Worm (Caenorhabditis elegans) whole organism, midembryonic: ENCODE results near the gene H40L08.8.

Experiments
- T22C8.4 ChIP-seq: fragments of 200-800 bp; sonication (Bioruptor generic); IDR thresholded peaks from 2 replicates; pipeline ENCODE4 v1.3.6; 2022; ENCODE audit warnings: missing genetic modification characterization, missing compliant biosample characterization
- cog-1 ChIP-seq: sonication (generic microtip); optimal IDR thresholded peaks from 2 replicates; lab custom pipeline; 2016; ENCODE audit warnings: missing genetic modification characterization, missing compliant biosample characterization
- flt-1 ChIP-seq: fragments of 200-800 bp; sonication (Bioruptor generic); IDR thresholded peaks from 2 replicates; pipeline ENCODE4 v1.3.6; 2022; ENCODE audit warnings: missing genetic modification characterization, missing compliant biosample characterization
- klf-2 ChIP-seq: fragments of 200-800 bp; sonication (Bioruptor generic); conservative IDR thresholded peaks from 2 replicates; pipeline ENCODE4 v1.3.6; 2022; ENCODE audit warnings: missing genetic modification reagents, missing genetic modification characterization, missing compliant biosample characterization
- med-1 ChIP-seq: sonication (generic microtip); optimal IDR thresholded peaks from 2 replicates; lab custom pipeline; 2017; ENCODE audit warnings: missing genetic modification characterization, mild to moderate bottlenecking, missing compliant biosample characterization, antibody characterized with exemption, missing genetic modification reagents; ENCODE audit not compliant: insufficient read depth
- ref-1 ChIP-seq: fragments of 200-800 bp; sonication (Bioruptor generic); conservative IDR thresholded peaks from 2 replicates; pipeline ENCODE4 v1.3.6; 2022; ENCODE audit warnings: missing genetic modification reagents, missing genetic modification characterization, missing compliant biosample characterization
- tab-1 ChIP-seq: fragments of 200-800 bp; sonication (Bioruptor generic); IDR thresholded peaks from 2 replicates; pipeline ENCODE4 v1.3.6; 2022; ENCODE audit warnings: missing genetic modification characterization, missing compliant biosample characterization
- ztf-23 ChIP-seq: fragments of 200-800 bp; sonication (Bioruptor generic); IDR thresholded peaks from 2 replicates; pipeline ENCODE4 v1.3.6; 2022; ENCODE audit warnings: missing genetic modification reagents, missing genetic modification characterization, missing compliant biosample characterization
- ztf-29 ChIP-seq: fragments of 200-800 bp; sonication (Bioruptor generic); IDR thresholded peaks from 2 replicates; pipeline ENCODE4 v1.3.6; 2022; ENCODE audit warnings: missing genetic modification reagents, missing genetic modification characterization, missing compliant biosample characterization

H40L08.8 gene

ce11 chrX:15057900-15058299, 19.5 kb downstream of the H40L08.8 start:
- TF ChIP-seq klf-2 = no peak
- TF ChIP-seq cog-1 (tag; lab: Kevin White, UChicago) = no peak
- TF ChIP-seq T22C8.4 = no peak
- no peak for TF ChIP-seq med-1 (GFP tag; lab: Kevin White, UChicago)
- no peak for TF ChIP-seq ztf-23 (GFP tag; lab: Robert Waterston, UW)
- no peak for TF ChIP-seq ref-1 (GFP tag; lab: Robert Waterston, UW)
- TF ChIP-seq ztf-29 (GFP tag; lab: Robert Waterston, UW) = no peak
- no peak for TF ChIP-seq tab-1 (GFP tag; lab: Robert Waterston, UW)
- no peak for TF ChIP-seq flt-1 (GFP tag; lab: Robert Waterston, UW)

- TF ChIP-seq ztf-23 (GFP tag; lab: Robert Waterston, UW) (no peak), tab-1 (GFP tag; lab: Robert Waterston, UW) (no peak), med-1 (GFP tag; lab: Kevin White, UChicago) (no peak), ztf-29 (GFP tag; lab: Robert Waterston, UW) (no peak), cog-1 (tag; lab: Kevin White, UChicago) (no peak), flt-1 (GFP tag; lab: Robert Waterston, UW) (no peak), ref-1 (GFP tag; lab: Robert Waterston, UW) (no peak), T22C8.4 (no peak), klf-2 (no peak)
These were observed 20.7 kb downstream of the H40L08.8 start, which contains the start of gene H03G16.5 for ce11 chrX:15056737-15057136. TSS of gene H03G16.5 (minus strand) at chrX:15056837.

- TF ChIP-seq tab-1 (GFP tag; lab: Robert Waterston, UW) (no peak), cog-1 (tag; lab: Kevin White, UChicago) (no peak), klf-2 (no peak), T22C8.4 (no peak), ztf-23 (GFP tag; lab: Robert Waterston, UW) (no peak), flt-1 (GFP tag; lab: Robert Waterston, UW) (no peak)
These were observed 21.5 kb downstream of the H40L08.8 start, which contains the start of gene H03G16.7 for ce11 chrX:15055914-15056313. TSS of gene H03G16.7 (minus strand) at chrX:15056014.

- TF ChIP-seq T22C8.4 (no peak), med-1 (GFP tag; lab: Kevin White, UChicago) (no peak), ref-1 (GFP tag; lab: Robert Waterston, UW) (no peak), klf-2 (no peak), tab-1 (GFP tag; lab: Robert Waterston, UW) (no peak), flt-1 (GFP tag; lab: Robert Waterston, UW) (no peak), ztf-29 (GFP tag; lab: Robert Waterston, UW) (no peak), ztf-23 (GFP tag; lab: Robert Waterston, UW) (no peak), cog-1 (tag; lab: Kevin White, UChicago) (no peak)
These were observed 24.1 kb downstream of the H40L08.8 start, which contains the start of gene H03G16.1 for ce11 chrX:15053223-15053933. TSS of gene H03G16.1 (plus strand) at chrX:15053883.

- TF ChIP-seq flt-1 (GFP tag; lab: Robert Waterston, UW) (no peak), ref-1 (GFP tag; lab: Robert Waterston, UW) (no peak), med-1 (GFP tag; lab: Kevin White, UChicago) (no peak), T22C8.4 (no peak), ztf-29 (GFP tag; lab: Robert Waterston, UW) (no peak), ztf-23 (GFP tag; lab: Robert Waterston, UW) (no peak), cog-1 (tag; lab: Kevin White, UChicago) (no peak), klf-2 (no peak), tab-1 (GFP tag; lab: Robert Waterston, UW) (no peak)
These were observed 25.0 kb downstream of the H40L08.8 start, which contains the start of gene H03G16.6 for ce11 chrX:15052385-15052784. TSS of gene H03G16.6 (plus strand) at chrX:15052685.

- TF ChIP-seq flt-1 (GFP tag; lab: Robert Waterston, UW) (no peak), ref-1 (GFP tag; lab: Robert Waterston, UW) (no peak), med-1 (GFP tag; lab: Kevin White, UChicago) (no peak), klf-2 (no peak), ztf-23 (GFP tag; lab: Robert Waterston, UW) (no peak)
These were observed 27.4 kb downstream of the H40L08.8 start for ce11 chrX:15050006-15050405.

ce11 chrX:15047541-15047940, 29.9 kb downstream of the H40L08.8 start:
- TF ChIP-seq T22C8.4 (no peak), flt-1 (GFP tag; lab: Robert Waterston, UW) (no peak), tab-1 (GFP tag; lab: Robert Waterston, UW) (no peak), ztf-23 (GFP tag; lab: Robert Waterston, UW) (no peak), ref-1 (GFP tag; lab: Robert Waterston, UW) (no peak)

- TF ChIP-seq ztf-23 (GFP tag; lab: Robert Waterston, UW) (no peak), med-1 (GFP tag; lab: Kevin White, UChicago) (no peak), ztf-29 (GFP tag; lab: Robert Waterston, UW) (no peak), flt-1 (GFP tag; lab: Robert Waterston, UW) (no peak), tab-1 (GFP tag; lab: Robert Waterston, UW) (no peak), klf-2 (no peak), T22C8.4 (no peak), ref-1 (GFP tag; lab: Robert Waterston, UW) (no peak), cog-1 (tag; lab: Kevin White, UChicago) (no peak)
These were observed 32.0 kb downstream of the H40L08.8 start for ce11 chrX:15045401-15045800.

- no peak for TF ChIP-seq ztf-29 (GFP tag; lab: Robert Waterston, UW)
- no peak for TF ChIP-seq cog-1 (tag; lab: Kevin White, UChicago)
- no peak for TF ChIP-seq med-1 (GFP tag; lab: Kevin White, UChicago)
- TF ChIP-seq ref-1 (GFP tag; lab: Robert Waterston, UW) = no peak
- no peak for TF ChIP-seq flt-1 (GFP tag; lab: Robert Waterston, UW)
- no peak for TF ChIP-seq T22C8.4
- TF ChIP-seq ztf-23 (GFP tag; lab: Robert Waterston, UW) = no peak
- no peak for TF ChIP-seq tab-1 (GFP tag; lab: Robert Waterston, UW)
- TF ChIP-seq klf-2 = no peak
These were observed 34.9 kb downstream of the H40L08.8 start for ce11 chrX:15042549-15042948.
